Fruit fly (Drosophila melanogaster): ENCODE measurements around the gene Cbp80.

Cbp80 gene

dm6 chrX:4649751-4650150, at the start of gene Cbp80, which contains the start of gene Torsin (continued):
- TF ChIP-seq kah (GFP tag; optimal IDR thresholded peaks at IDR 0.05): no peak
- TF ChIP-seq jigr1 (GFP tag; IDR thresholded peaks at IDR 0.05): no peak
- TF ChIP-seq CG4730 (GFP tag; IDR thresholded peaks at IDR 0.05): no peak
- no peak for TF ChIP-seq fu2 (GFP tag; optimal IDR thresholded peaks at IDR 0.05)
- TF ChIP-seq Oaz (GFP tag; IDR thresholded peaks at IDR 0.05): no peak
- TF ChIP-seq NfI (GFP tag; optimal IDR thresholded peaks at IDR 0.05): no peak
- TF ChIP-seq E2f1 (GFP tag; IDR thresholded peaks at IDR 0.05): no peak
- no peak for TF ChIP-seq CG4707 (GFP tag; optimal IDR thresholded peaks at IDR 0.05)
- no peak for TF ChIP-seq CG16815 (GFP tag; optimal IDR thresholded peaks at IDR 0.05)
- no peak for TF ChIP-seq CG1832 (GFP tag; optimal IDR thresholded peaks at IDR 0.05)
- no peak for TF ChIP-seq gsb-n (tag; optimal IDR thresholded peaks at IDR 0.05)
- no peak for TF ChIP-seq CG4820 (GFP tag; optimal IDR thresholded peaks at IDR 0.05)
- TF ChIP-seq sim (GFP tag; IDR thresholded peaks at IDR 0.05): no peak
- no peak for TF ChIP-seq CG14014 (GFP tag; IDR thresholded peaks at IDR 0.05)
- TF ChIP-seq Dfd (GFP tag; optimal IDR thresholded peaks at IDR 0.05): no peak
- peak; percentile 30 for TF ChIP-seq CG2120 (GFP tag; optimal IDR thresholded peaks at IDR 0.05)
- TF ChIP-seq Ets65A (GFP tag): peak; percentile 83
- no peak for TF ChIP-seq Usf (GFP tag; optimal IDR thresholded peaks at IDR 0.05)
- no peak for TF ChIP-seq CG17912 (GFP tag; optimal IDR thresholded peaks at IDR 0.05)
- no peak for TF ChIP-seq vfl (GFP tag; optimal IDR thresholded peaks at IDR 0.05)
- TF ChIP-seq CG17361 (GFP tag; IDR thresholded peaks at IDR 0.05): no peak
- TF ChIP-seq CG17359 (tag; optimal IDR thresholded peaks at IDR 0.05): no peak
- TF ChIP-seq tap (tag; optimal IDR thresholded peaks at IDR 0.05): no peak
- TF ChIP-seq kay (GFP tag; optimal IDR thresholded peaks at IDR 0.05): no peak
- no peak for TF ChIP-seq grn (GFP tag; optimal IDR thresholded peaks at IDR 0.05)
- TF ChIP-seq CG9437 (GFP tag; optimal IDR thresholded peaks at IDR 0.05): no peak
- TF ChIP-seq Neu2 (GFP tag; optimal IDR thresholded peaks at IDR 0.05; ENCODE audit: borderline replicate concordance): no peak
- TF ChIP-seq ranshi (GFP tag; IDR thresholded peaks at IDR 0.05): no peak
- TF ChIP-seq wdn (GFP tag; IDR thresholded peaks at IDR 0.05): no peak
- TF ChIP-seq Rfx (GFP tag; IDR thresholded peaks at IDR 0.05): no peak
- peak; percentile 54 for TF ChIP-seq E2f2 (GFP tag; IDR thresholded peaks at IDR 0.05)
- TF ChIP-seq hkb (optimal IDR thresholded peaks at IDR 0.05): no peak
- TF ChIP-seq hkb (GFP tag; IDR thresholded peaks at IDR 0.05): no peak; the same call in 1 of the 2 replicates
- no peak for TF ChIP-seq CG6813 (GFP tag; optimal IDR thresholded peaks at IDR 0.05)
- TF ChIP-seq CG2712 (tag; optimal IDR thresholded peaks at IDR 0.05): no peak
- TF ChIP-seq CG6175 (GFP tag; IDR thresholded peaks at IDR 0.05): no peak
- no peak for TF ChIP-seq CG11247 (GFP tag; IDR thresholded peaks at IDR 0.05)
- TF ChIP-seq bcd (GFP tag; optimal IDR thresholded peaks at IDR 0.05): no peak
- no peak for TF ChIP-seq CG15269 (tag; optimal IDR thresholded peaks at IDR 0.05)
- no peak for TF ChIP-seq jumu (GFP tag; optimal IDR thresholded peaks at IDR 0.05)
- no peak for TF ChIP-seq CG31388 (GFP tag; optimal IDR thresholded peaks at IDR 0.05)
- no peak for TF ChIP-seq CG10462 (GFP tag; optimal IDR thresholded peaks at IDR 0.05)
- no peak for TF ChIP-seq al (GFP tag; IDR thresholded peaks at IDR 0.05)
- no peak for TF ChIP-seq fd102C (GFP tag; optimal IDR thresholded peaks at IDR 0.05)
- TF ChIP-seq CG18262 (tag; optimal IDR thresholded peaks at IDR 0.05): no peak
- no peak for TF ChIP-seq corto (GFP tag; optimal IDR thresholded peaks at IDR 0.05)
- no peak for TF ChIP-seq danr (GFP tag; IDR thresholded peaks at IDR 0.05)
- no peak for TF ChIP-seq Deaf1 (tag; optimal IDR thresholded peaks at IDR 0.05)
- no peak for TF ChIP-seq tll (GFP tag; optimal IDR thresholded peaks at IDR 0.05)
- no peak for TF ChIP-seq CG18476 (GFP tag; optimal IDR thresholded peaks at IDR 0.05)
- no peak for TF ChIP-seq gsb (GFP tag; IDR thresholded peaks at IDR 0.05)
- TF ChIP-seq CG8944 (GFP tag; optimal IDR thresholded peaks at IDR 0.05): no peak
- TF ChIP-seq CG7987 (GFP tag; optimal IDR thresholded peaks at IDR 0.05): no peak
